Worm (Caenorhabditis elegans) whole organism, mixed stage, embryonic: ENCODE data around the gene dpf-4.

Experiments
- ceh-43 ChIP-seq: fragments of 200-800 bp; sonication (Bioruptor generic); optimal IDR thresholded peaks from 2 replicates; lab custom pipeline; 2018; ENCODE audit warnings: mild to moderate bottlenecking, missing genetic modification characterization, moderate library complexity, missing compliant biosample characterization
- ces-1 ChIP-seq: fragments of 150-350 bp; optimal IDR thresholded peaks from 2 replicates; lab custom pipeline; 2014; ENCODE audit warnings: missing biosample characterization, missing genetic modification reagents, missing genetic modification characterization
- unc-120 ChIP-seq: sonication (generic microtip); optimal IDR thresholded peaks from 2 replicates; lab custom pipeline; 2017; ENCODE audit warnings: missing genetic modification characterization, missing compliant biosample characterization; ENCODE audit not compliant: poor library complexity, severe bottlenecking
- unc-39 ChIP-seq: fragments of 150-350 bp; optimal IDR thresholded peaks from 2 replicates; lab custom pipeline; 2014; ENCODE audit warnings: missing biosample characterization, missing genetic modification characterization
- unc-62 ChIP-seq: fragments of 150-350 bp; optimal IDR thresholded peaks from 2 replicates; lab custom pipeline; 2014; ENCODE audit warnings: missing biosample characterization, missing genetic modification reagents, missing genetic modification characterization

DNA sequence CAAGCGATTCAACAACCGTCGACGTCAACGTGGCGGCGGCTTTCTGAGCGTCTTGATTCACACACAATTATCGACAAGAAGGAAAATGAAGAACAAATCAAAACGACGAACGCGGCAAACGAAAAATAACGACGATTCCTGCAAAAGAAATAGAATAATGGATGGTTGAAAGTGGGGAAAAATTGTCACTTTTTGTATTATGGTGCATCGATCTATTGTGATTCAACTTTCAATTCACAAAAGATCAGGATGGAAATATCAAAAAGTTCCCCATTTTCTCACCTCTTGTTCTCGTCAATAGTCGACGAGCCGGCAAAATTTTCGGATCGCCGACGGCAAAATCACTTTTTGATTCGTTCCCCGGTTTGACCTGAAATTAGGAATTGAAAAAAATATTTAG, 25.7 kb upstream of the dpf-4 start, which contains the start of the genes R12B2.13 and mdt-15:
- TF ChIP-seq ces-1 (GFP tag; lab: Kevin White, UChicago) (no peak), unc-120 (tag; lab: Kevin White, UChicago) (no peak), unc-39 (tag; lab: Kevin White, UChicago) (no peak), unc-62 (GFP tag; lab: Kevin White, UChicago) (no peak), ceh-43 (GFP tag; lab: Kevin White, UChicago) (no peak)
